Fruit fly (Drosophila melanogaster) whole organism, wandering third instar larva: ENCODE measurements around the gene CG1635.

ENCODE experiments used
- Abd-B ChIP-seq: fragments of >200 bp; optimal IDR thresholded peaks from 2 replicates; lab custom pipeline; 2017; ENCODE audit warnings: missing biosample characterization, missing genetic modification characterization
- CG9705 ChIP-seq: fragments of 200-800 bp; sonication (Bioruptor generic); optimal IDR thresholded peaks from 2 replicates; lab custom pipeline; 2018; ENCODE audit warnings: missing biosample characterization, mild to moderate bottlenecking, missing genetic modification characterization
- Dfd ChIP-seq: fragments of >200 bp; optimal IDR thresholded peaks from 2 replicates; lab custom pipeline; 2017; ENCODE audit warnings: missing biosample characterization, missing genetic modification characterization
- GATAd ChIP-seq: sonication (Bioruptor generic); optimal IDR thresholded peaks from 2 replicates; lab custom pipeline; 2016; ENCODE audit warnings: missing biosample characterization, missing genetic modification characterization
- HLH106 ChIP-seq: fragments of 200-800 bp; optimal IDR thresholded peaks from 3 replicates; lab custom pipeline; 2019; ENCODE audit warnings: missing biosample characterization, mild to moderate bottlenecking, missing genetic modification characterization, moderate library complexity
- Hnf4 ChIP-seq: fragments of 200-800 bp; sonication (Bioruptor generic); optimal IDR thresholded peaks from 2 replicates; lab custom pipeline; 2016; ENCODE audit warnings: missing biosample characterization, mild to moderate bottlenecking, missing genetic modification characterization
- Hr78 ChIP-seq: fragments of >200 bp; optimal IDR thresholded peaks from 2 replicates; lab custom pipeline; 2017; ENCODE audit warnings: missing biosample characterization, missing genetic modification characterization
- Hr83 ChIP-seq: fragments of 200-300 bp; sonication (Bioruptor generic); optimal IDR thresholded peaks from 2 replicates; lab custom pipeline; 2016; ENCODE audit warnings: missing biosample characterization, mild to moderate bottlenecking, missing genetic modification characterization, moderate library complexity; ENCODE audit not compliant: poor library complexity, severe bottlenecking
- Jra ChIP-seq: sonication (Bioruptor generic); optimal IDR thresholded peaks from 2 replicates; lab custom pipeline; 2016; ENCODE audit warnings: missing biosample characterization, missing genetic modification characterization
- Mio ChIP-seq: sonication (Bioruptor generic); optimal IDR thresholded peaks from 2 replicates; lab custom pipeline; 2016; ENCODE audit warnings: missing biosample characterization, missing genetic modification characterization
- Myc ChIP-seq: fragments of >200 bp; optimal IDR thresholded peaks from 2 replicates; lab custom pipeline; 2017
- N ChIP-seq: fragments of >200 bp; optimal IDR thresholded peaks from 2 replicates; lab custom pipeline; 2018; ENCODE audit warnings: missing biosample characterization, missing external identifiers, missing genetic modification characterization
- OdsH ChIP-seq: fragments of 200-800 bp; sonication (Bioruptor generic); optimal IDR thresholded peaks from 2 replicates; lab custom pipeline; 2016; ENCODE audit warnings: missing biosample characterization, mild to moderate bottlenecking, missing genetic modification characterization
- Rel ChIP-seq, 2 experiments: fragments of 200-800 bp; sonication (Bioruptor generic) in 1 of 2; optimal IDR thresholded peaks; 2 replicates in 1 of 2; 3 replicates in 1 of 2; lab custom pipeline; 2016 to 2019; ENCODE audit warnings: mild to moderate bottlenecking in 2 of 2, missing biosample characterization in 2 of 2, missing genetic modification characterization in 2 of 2, moderate library complexity in 1 of 2
- Sp1 ChIP-seq: fragments of 200-800 bp; sonication (Bioruptor generic); optimal IDR thresholded peaks from 3 replicates; lab custom pipeline; 2019; ENCODE audit warnings: missing biosample characterization, mild to moderate bottlenecking, missing genetic modification characterization, moderate library complexity
- Vsx2 ChIP-seq: fragments of 200-300, 225-300 bp; sonication (Bioruptor generic); optimal IDR thresholded peaks from 2 replicates; lab custom pipeline; 2018; ENCODE audit warnings: missing biosample characterization, missing genetic modification characterization; ENCODE audit not compliant: partially characterized antibody
- br ChIP-seq: fragments of 200-800 bp; sonication (Bioruptor generic); optimal IDR thresholded peaks from 2 replicates; lab custom pipeline; 2016; ENCODE audit warnings: missing biosample characterization, missing genetic modification characterization
- dl ChIP-seq, 2 experiments: fragments of 175-275, 200-275 bp in 1 of 2; fragments of 200-275 bp in 1 of 2; sonication (Bioruptor generic); optimal IDR thresholded peaks; lab custom pipeline; 2018; ENCODE audit warnings: mild to moderate bottlenecking in 2 of 2, missing biosample characterization in 2 of 2, missing genetic modification characterization in 2 of 2, moderate library complexity in 2 of 2; ENCODE audit not compliant: partially characterized antibody in 2 of 2, insufficient read depth in 1 of 2
- dmrt93B ChIP-seq: fragments of 200-800 bp; sonication (Bioruptor generic); optimal IDR thresholded peaks from 2 replicates; lab custom pipeline; 2018; ENCODE audit warnings: missing biosample characterization, mild to moderate bottlenecking, missing genetic modification characterization
- dsf ChIP-seq: sonication (Bioruptor generic); optimal IDR thresholded peaks from 2 replicates; lab custom pipeline; 2016; ENCODE audit warnings: missing biosample characterization, missing genetic modification characterization, borderline replicate concordance
- fru ChIP-seq: fragments of 200-800 bp; sonication (Bioruptor generic); optimal IDR thresholded peaks from 3 replicates; lab custom pipeline; 2016; ENCODE audit warnings: missing biosample characterization, mild to moderate bottlenecking, missing genetic modification characterization
- h ChIP-seq: fragments of 200-800 bp; sonication (Bioruptor generic); optimal IDR thresholded peaks from 3 replicates; lab custom pipeline; 2016; ENCODE audit warnings: missing biosample characterization, mild to moderate bottlenecking, missing genetic modification characterization
- jim ChIP-seq: fragments of 175-275, 200-325 bp; sonication (Bioruptor generic); optimal IDR thresholded peaks from 2 replicates; lab custom pipeline; 2016; ENCODE audit warnings: missing biosample characterization, mild to moderate bottlenecking, missing genetic modification characterization
- lola ChIP-seq: fragments of >200 bp; optimal IDR thresholded peaks from 2 replicates; lab custom pipeline; 2017; ENCODE audit warnings: missing biosample characterization, missing genetic modification characterization
- pan ChIP-seq: fragments of >200 bp; optimal IDR thresholded peaks from 2 replicates; lab custom pipeline; 2017
- psq ChIP-seq: fragments of 200-800 bp; sonication (Bioruptor generic); optimal IDR thresholded peaks from 3 replicates; lab custom pipeline; 2017; ENCODE audit warnings: missing biosample characterization, mild to moderate bottlenecking, missing genetic modification characterization, moderate library complexity
- rgr ChIP-seq: fragments of 200-800 bp; sonication (Bioruptor generic); optimal IDR thresholded peaks from 3 replicates; lab custom pipeline; 2016; ENCODE audit warnings: missing biosample characterization, mild to moderate bottlenecking, missing genetic modification characterization
- sage ChIP-seq: fragments of 200-800 bp; sonication (Bioruptor generic); optimal IDR thresholded peaks from 2 replicates; lab custom pipeline; 2016; ENCODE audit warnings: missing biosample characterization, mild to moderate bottlenecking, missing genetic modification characterization
- sv ChIP-seq: fragments of 200-800 bp; sonication (Bioruptor generic); optimal IDR thresholded peaks from 3 replicates; lab custom pipeline; 2016; ENCODE audit warnings: missing biosample characterization, missing genetic modification characterization
- tai ChIP-seq: sonication (Bioruptor generic); optimal IDR thresholded peaks from 2 replicates; lab custom pipeline; 2016; ENCODE audit warnings: missing biosample characterization, missing genetic modification characterization
- usp ChIP-seq: fragments of >200 bp; optimal IDR thresholded peaks from 2 replicates; lab custom pipeline; 2017; ENCODE audit warnings: missing biosample characterization, missing genetic modification characterization
- woc ChIP-seq: sonication (Bioruptor generic); optimal IDR thresholded peaks from 2 replicates; lab custom pipeline; 2016; ENCODE audit warnings: missing biosample characterization, mild to moderate bottlenecking, missing genetic modification characterization

CG1635 gene

dm6 chr3R:31564164-31564563 is 24.3 kb upstream of the CG1635 start:
- TF ChIP-seq dsf (GFP tag; lab: Kevin White, UChicago) = no peak
- no peak for TF ChIP-seq GATAd (GFP tag; lab: Kevin White, UChicago)
- TF ChIP-seq Myc = no peak
- no peak for TF ChIP-seq woc (GFP tag; lab: Kevin White, UChicago)
- TF ChIP-seq CG9705 (GFP tag; lab: Kevin White, UChicago) = no peak
- TF ChIP-seq Jra (GFP tag; lab: Kevin White, UChicago) = no peak
- TF ChIP-seq br (GFP tag; lab: Kevin White, UChicago) = no peak
- TF ChIP-seq Rel (GFP tag; optimal IDR thresholded peaks at IDR 0.05; lab: Kevin White, UChicago) = no peak
- TF ChIP-seq Rel (tag; optimal IDR thresholded peaks at IDR 0.05; lab: Kevin White, UChicago) = no peak
- TF ChIP-seq fru (GFP tag; lab: Kevin White, UChicago) = no peak
- no peak for TF ChIP-seq HLH106 (tag; lab: Kevin White, UChicago)

- TF ChIP-seq lola (GFP tag; lab: Kevin White, UChicago) = no peak
- TF ChIP-seq tai (GFP tag; lab: Kevin White, UChicago) = no peak
- no peak for TF ChIP-seq Myc
- no peak for TF ChIP-seq Mio
- no peak for TF ChIP-seq GATAd (GFP tag; lab: Kevin White, UChicago)
These were observed 23.9 kb upstream of the CG1635 start for dm6 chr3R:31564588-31564987.

dm6 chr3R:31565738-31566137 is 22.7 kb upstream of the CG1635 start:
- no peak for TF ChIP-seq dmrt93B (GFP tag; lab: Kevin White, UChicago)
- TF ChIP-seq tai (GFP tag; lab: Kevin White, UChicago) = no peak
- no peak for TF ChIP-seq sage (GFP tag; lab: Kevin White, UChicago)
- no peak for TF ChIP-seq CG9705 (GFP tag; lab: Kevin White, UChicago)
- no peak for TF ChIP-seq Jra (GFP tag; lab: Kevin White, UChicago)
- no peak for TF ChIP-seq lola (GFP tag; lab: Kevin White, UChicago)
- no peak for TF ChIP-seq Hr78
- no peak for TF ChIP-seq Abd-B (GFP tag; lab: Kevin White, UChicago)
- no peak for TF ChIP-seq OdsH (GFP tag; lab: Kevin White, UChicago)
- TF ChIP-seq h (GFP tag; lab: Kevin White, UChicago) = no peak
- TF ChIP-seq Myc = no peak
- no peak for TF ChIP-seq GATAd (GFP tag; lab: Kevin White, UChicago)
- no peak for TF ChIP-seq N (GFP tag; lab: Kevin White, UChicago)

dm6 chr3R:31566738-31567137 is 21.7 kb upstream of the CG1635 start:
- no peak for TF ChIP-seq N (GFP tag; lab: Kevin White, UChicago)
- TF ChIP-seq usp (GFP tag; lab: Kevin White, UChicago) = no peak
- no peak for TF ChIP-seq Myc
- TF ChIP-seq psq = no peak
- TF ChIP-seq rgr (GFP tag; lab: Kevin White, UChicago) = no peak
- TF ChIP-seq Hnf4 (GFP tag; lab: Kevin White, UChicago) = no peak
- TF ChIP-seq Jra (GFP tag; lab: Kevin White, UChicago) = no peak
- TF ChIP-seq dl (GFP tag; optimal IDR thresholded peaks at IDR 0.05; lab: Kevin White, UChicago; ENCODE audit: insufficient read depth in 1 of 2, partially characterized antibody in 2 of 2) = no peak
- TF ChIP-seq pan (lab: Kevin White, UChicago) = no peak
- TF ChIP-seq Abd-B (GFP tag; lab: Kevin White, UChicago) = no peak
- no peak for TF ChIP-seq h (GFP tag; lab: Kevin White, UChicago)
- no peak for TF ChIP-seq jim (GFP tag; lab: Kevin White, UChicago)
- no peak for TF ChIP-seq Hr83 (GFP tag; lab: Kevin White, UChicago)
- no peak for TF ChIP-seq Vsx2
- no peak for TF ChIP-seq GATAd (GFP tag; lab: Kevin White, UChicago)
- TF ChIP-seq Sp1 (GFP tag; lab: Kevin White, UChicago) = no peak
- TF ChIP-seq Rel (GFP tag; optimal IDR thresholded peaks at IDR 0.05; lab: Kevin White, UChicago) = no peak
- no peak for TF ChIP-seq Rel (tag; optimal IDR thresholded peaks at IDR 0.05; lab: Kevin White, UChicago)
- no peak for TF ChIP-seq sage (GFP tag; lab: Kevin White, UChicago)
- no peak for TF ChIP-seq sv (GFP tag; lab: Kevin White, UChicago)
- TF ChIP-seq Dfd (GFP tag; lab: Kevin White, UChicago) = no peak
